Worm (Caenorhabditis elegans) whole organism, L3 larva: Measurements from ENCODE around the gene rcq-5.

Source experiments
- R02D3.7 ChIP-seq: fragments of 150-350 bp; optimal IDR thresholded peaks from 2 replicates; lab custom pipeline; 2014; ENCODE audit warnings: missing biosample characterization, missing genetic modification characterization
- ZK546.5 ChIP-seq: sonication (generic microtip); optimal IDR thresholded peaks from 2 replicates; lab custom pipeline; 2017; ENCODE audit warnings: missing biosample characterization, missing genetic modification characterization
- ama-1 ChIP-seq: fragments of 150-350 bp; optimal IDR thresholded peaks from 2 replicates; lab custom pipeline; 2018
- ceh-28 ChIP-seq: fragments of 150-350 bp; optimal IDR thresholded peaks from 2 replicates; lab custom pipeline; 2014; ENCODE audit warnings: missing biosample characterization, missing genetic modification reagents, missing genetic modification characterization
- ceh-82 ChIP-seq: fragments of 150-350 bp; optimal IDR thresholded peaks from 2 replicates; lab custom pipeline; 2014; ENCODE audit warnings: missing biosample characterization, missing genetic modification characterization
- daf-12 ChIP-seq: fragments of 150-350 bp; optimal IDR thresholded peaks from 2 replicates; lab custom pipeline; 2014; ENCODE audit warnings: missing biosample characterization, missing genetic modification reagents, missing genetic modification characterization
- egl-27 ChIP-seq: sonication (generic microtip); optimal IDR thresholded peaks from 4 replicates; lab custom pipeline; 2017; ENCODE audit warnings: missing biosample characterization, missing genetic modification reagents, missing genetic modification characterization
- egl-5 ChIP-seq: fragments of 150-350 bp; optimal IDR thresholded peaks from 2 replicates; lab custom pipeline; 2017; ENCODE audit warnings: missing biosample characterization, missing genetic modification reagents, missing genetic modification characterization, inconsistent platforms
- elt-1 ChIP-seq: fragments of 150-350 bp; optimal IDR thresholded peaks from 2 replicates; lab custom pipeline; 2014; ENCODE audit warnings: missing biosample characterization, missing genetic modification characterization
- elt-3 ChIP-seq, 3 experiments: fragments of 150-350 bp in 1 of 3; sonication (generic microtip) in 2 of 3; optimal IDR thresholded peaks; 2 replicates in 2 of 3; 4 replicates in 1 of 3; lab custom pipeline; 2014 to 2017; ENCODE audit warnings: missing biosample characterization in 3 of 3, missing genetic modification characterization in 3 of 3
- eor-1 ChIP-seq, 2 experiments: fragments of 150-350 bp; optimal IDR thresholded peaks; 2 replicates each; lab custom pipeline; 2014 to 2018; ENCODE audit warnings: missing biosample characterization in 2 of 2, missing genetic modification characterization in 2 of 2
- fkh-2 ChIP-seq: fragments of 150-350 bp; optimal IDR thresholded peaks from 2 replicates; lab custom pipeline; 2014; ENCODE audit warnings: missing biosample characterization, missing genetic modification reagents, missing genetic modification characterization
- fos-1 ChIP-seq: fragments of 150-350 bp; optimal IDR thresholded peaks from 2 replicates; lab custom pipeline; 2014; ENCODE audit warnings: missing biosample characterization, missing genetic modification characterization
- hmg-11 ChIP-seq: sonication (generic microtip); optimal IDR thresholded peaks from 2 replicates; lab custom pipeline; 2016; ENCODE audit warnings: missing genetic modification characterization, missing compliant biosample characterization
- jun-1 ChIP-seq: fragments of 150-350 bp; optimal IDR thresholded peaks from 2 replicates; lab custom pipeline; 2014; ENCODE audit warnings: missing biosample characterization, missing genetic modification reagents, missing genetic modification characterization
- lin-15B ChIP-seq: fragments of 150-350 bp; optimal IDR thresholded peaks from 2 replicates; lab custom pipeline; 2014; ENCODE audit warnings: missing biosample characterization, missing genetic modification characterization
- lin-39 ChIP-seq: fragments of 150-350 bp; optimal IDR thresholded peaks from 2 replicates; lab custom pipeline; 2018; ENCODE audit warnings: missing biosample characterization, missing genetic modification reagents, missing genetic modification characterization
- lsy-12 ChIP-seq: sonication (generic microtip); optimal IDR thresholded peaks from 2 replicates; lab custom pipeline; 2016; ENCODE audit warnings: mild to moderate bottlenecking, missing genetic modification characterization, missing compliant biosample characterization
- mdl-1 ChIP-seq: fragments of 150-350 bp; optimal IDR thresholded peaks from 2 replicates; lab custom pipeline; 2014; ENCODE audit warnings: missing biosample characterization, missing genetic modification characterization
- mml-1 ChIP-seq: fragments of 150-350 bp; sonication (generic microtip); optimal IDR thresholded peaks from 3 replicates; lab custom pipeline; 2014; ENCODE audit warnings: missing biosample characterization, missing genetic modification characterization
- nfya-1 ChIP-seq: sonication (generic microtip); optimal IDR thresholded peaks from 2 replicates; lab custom pipeline; 2017; ENCODE audit warnings: missing genetic modification characterization, mild to moderate bottlenecking, missing compliant biosample characterization, antibody characterized with exemption, moderate library complexity; ENCODE audit not compliant: insufficient read depth
- nhr-11 ChIP-seq: fragments of 150-350 bp; optimal IDR thresholded peaks from 2 replicates; lab custom pipeline; 2014; ENCODE audit warnings: missing biosample characterization, missing genetic modification characterization
- nhr-12 ChIP-seq: fragments of 150-350 bp; optimal IDR thresholded peaks from 2 replicates; lab custom pipeline; 2014; ENCODE audit warnings: missing biosample characterization, missing genetic modification characterization
- nhr-23 ChIP-seq: fragments of 150-350 bp; optimal IDR thresholded peaks from 2 replicates; lab custom pipeline; 2014; ENCODE audit warnings: missing biosample characterization, missing genetic modification reagents, missing genetic modification characterization
- nhr-28 ChIP-seq: fragments of 150-350 bp; optimal IDR thresholded peaks from 2 replicates; lab custom pipeline; 2014; ENCODE audit warnings: missing biosample characterization, missing genetic modification characterization
- nhr-67 ChIP-seq: fragments of 150-350 bp; optimal IDR thresholded peaks from 2 replicates; lab custom pipeline; 2014; ENCODE audit warnings: missing biosample characterization, missing genetic modification characterization
- nhr-76 ChIP-seq: fragments of 150-350 bp; sonication (generic microtip); optimal IDR thresholded peaks from 5 replicates; lab custom pipeline; 2014; ENCODE audit warnings: missing biosample characterization, missing genetic modification characterization
- nhr-77 ChIP-seq: fragments of 150-350 bp; optimal IDR thresholded peaks from 2 replicates; lab custom pipeline; 2014; ENCODE audit warnings: missing biosample characterization, missing genetic modification characterization
- pha-4 ChIP-seq: fragments of 150-350 bp; optimal IDR thresholded peaks from 2 replicates; lab custom pipeline; 2014; ENCODE audit warnings: missing biosample characterization, missing genetic modification reagents, missing genetic modification characterization
- pqm-1 ChIP-seq: fragments of 150-350 bp; optimal IDR thresholded peaks from 2 replicates; lab custom pipeline; 2017; ENCODE audit warnings: missing biosample characterization, missing genetic modification characterization, inconsistent platforms
- skn-1 ChIP-seq: fragments of 150-350 bp; optimal IDR thresholded peaks from 2 replicates; lab custom pipeline; 2014; ENCODE audit warnings: missing biosample characterization, missing genetic modification characterization
- unc-62 ChIP-seq: fragments of 150-350 bp; sonication (generic microtip); optimal IDR thresholded peaks from 4 replicates; lab custom pipeline; 2014; ENCODE audit warnings: missing biosample characterization, missing genetic modification reagents, missing genetic modification characterization
- zag-1 ChIP-seq: fragments of 150-350 bp; optimal IDR thresholded peaks from 2 replicates; lab custom pipeline; 2014; ENCODE audit warnings: missing biosample characterization, missing genetic modification characterization

The rcq-5 gene

DNA sequence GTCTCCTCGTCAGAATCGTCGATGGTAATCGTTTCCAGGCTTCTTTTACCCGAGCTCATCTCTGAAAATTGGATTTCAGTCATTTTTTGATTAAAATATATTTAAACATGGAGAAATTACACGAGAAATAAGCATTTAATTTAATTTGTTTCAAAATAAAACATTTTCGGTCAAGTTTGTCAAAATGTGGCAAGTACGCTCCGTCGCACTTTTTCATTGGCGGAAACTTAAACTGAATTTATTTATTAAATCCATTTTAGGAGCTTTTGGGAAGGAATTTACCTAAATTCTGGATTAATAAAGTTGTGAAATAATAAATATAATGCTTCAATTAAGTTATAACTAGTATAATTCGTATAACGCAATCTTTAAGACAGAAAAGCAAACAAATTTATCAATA lies at the start of gene rcq-5:
TSS of gene rcq-5 (minus strand) at position 83 of the 400 bp plus-strand sequence.
- TF ChIP-seq pha-4 (tag; lab: Kevin White, UChicago) (peak; percentile 65), nfya-1 (tag; lab: Kevin White, UChicago) (peak; percentile 36), mml-1 (no peak), lin-15B (tag; lab: Kevin White, UChicago) (peak; percentile 50)

ce11 chrIII:4107227-4107626 lies 49.5 kb upstream of the rcq-5 start:
- TF ChIP-seq nhr-76: no peak
- TF ChIP-seq eor-1 (tag; optimal IDR thresholded peaks at IDR 0.05; lab: Kevin White, UChicago): no peak
- no peak for TF ChIP-seq ceh-28 (tag; lab: Kevin White, UChicago)
- no peak for TF ChIP-seq mml-1
- TF ChIP-seq nhr-67 (tag; lab: Kevin White, UChicago): no peak
- TF ChIP-seq ceh-82: no peak
- TF ChIP-seq zag-1: no peak
- TF ChIP-seq elt-3 (tag; optimal IDR thresholded peaks at IDR 0.05; lab: Kevin White, UChicago): no peak
- TF ChIP-seq ZK546.5 (tag; lab: Kevin White, UChicago): no peak
- TF ChIP-seq skn-1 (tag; lab: Kevin White, UChicago): no peak
- no peak for TF ChIP-seq lin-39 (tag; lab: Kevin White, UChicago)
- TF ChIP-seq hmg-11: no peak
- TF ChIP-seq, all 47 proteins: peak for 0

- TF ChIP-seq nfya-1 (tag; lab: Kevin White, UChicago) (no peak), elt-1 (tag; lab: Kevin White, UChicago) (no peak), lsy-12 (tag; lab: Kevin White, UChicago) (no peak), nhr-11 (tag; lab: Kevin White, UChicago) (no peak), nhr-76 (no peak), mdl-1 (tag; lab: Kevin White, UChicago) (no peak), daf-12 (tag; lab: Kevin White, UChicago) (no peak), egl-5 (tag; lab: Kevin White, UChicago) (no peak)
Measured at ce11 chrIII:4106611-4107010, 48.8 kb upstream of the rcq-5 start.

DNA sequence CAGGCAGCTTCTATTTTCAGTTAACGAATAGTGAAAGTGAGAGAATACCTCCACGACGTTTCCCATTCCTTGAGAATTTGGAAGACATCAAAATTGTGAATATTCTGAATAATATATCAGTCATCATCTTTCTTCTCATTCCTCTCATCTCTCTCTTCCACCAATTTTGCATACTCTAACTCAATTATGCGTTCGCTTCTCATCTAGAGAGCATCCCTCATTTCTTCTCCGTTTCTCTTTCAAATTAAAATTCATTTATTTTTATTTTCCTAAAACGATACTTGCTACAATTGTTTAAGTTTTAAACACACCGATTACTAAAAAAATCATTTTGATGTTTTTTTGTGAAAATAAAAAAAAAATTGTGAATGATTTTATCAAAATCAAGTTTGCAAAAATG lies 45.4 kb upstream of the rcq-5 start:
- TF ChIP-seq nhr-23 (tag; lab: Kevin White, UChicago): no peak
- no peak for TF ChIP-seq jun-1 (tag; lab: Kevin White, UChicago)
- TF ChIP-seq daf-12 (tag; lab: Kevin White, UChicago): no peak
- TF ChIP-seq, all 47 proteins: peak for 0

DNA sequence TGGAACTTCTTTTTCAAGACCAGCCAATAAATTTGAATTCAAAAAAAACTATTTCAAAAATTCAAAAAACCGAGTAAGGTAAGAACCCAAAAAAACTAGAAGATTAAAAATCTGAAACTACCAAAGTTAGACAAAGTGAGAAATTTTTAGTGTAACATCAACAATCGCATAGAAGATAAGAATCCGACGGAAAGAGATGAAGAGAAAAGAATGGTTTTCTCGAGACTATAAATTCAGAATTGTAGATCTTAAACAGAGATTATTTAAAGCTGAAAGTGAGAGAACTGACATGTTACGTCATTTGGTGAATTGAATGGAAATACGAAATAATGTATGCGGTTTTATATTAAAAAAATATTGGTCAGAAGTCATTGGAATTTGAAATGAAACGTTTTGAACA lies 44.3 kb upstream of the rcq-5 start:
- TF ChIP-seq nhr-11 (tag; lab: Kevin White, UChicago): no peak
- TF ChIP-seq elt-1 (tag; lab: Kevin White, UChicago): peak; percentile 95
- TF ChIP-seq, all 47 proteins: peak for 1

DNA sequence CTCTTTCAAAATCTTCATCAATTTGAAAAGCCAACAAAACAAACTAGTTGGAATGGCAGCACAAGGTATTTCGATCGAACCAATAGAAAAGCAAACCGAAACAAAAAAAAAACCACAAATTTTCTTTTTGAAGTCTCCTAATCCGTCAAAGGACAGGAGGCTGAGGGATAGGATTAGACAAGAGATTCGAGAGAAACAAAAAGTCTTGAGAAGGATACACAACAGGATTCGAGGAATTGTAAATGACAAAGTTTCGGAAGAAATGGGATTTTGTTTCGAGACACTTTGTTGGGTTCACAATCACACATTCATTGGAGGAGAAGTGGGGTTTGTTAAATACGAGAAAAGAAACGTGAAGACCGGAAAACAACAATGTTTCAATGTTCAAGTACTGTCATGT lies 43.2 kb upstream of the rcq-5 start:
- TF ChIP-seq pqm-1 (tag; lab: Kevin White, UChicago) (no peak), fos-1 (tag; lab: Kevin White, UChicago) (no peak), nhr-11 (tag; lab: Kevin White, UChicago) (no peak), hmg-11 (no peak), fkh-2 (no peak), pha-4 (tag; lab: Kevin White, UChicago) (no peak), ama-1 (lab: Kevin White, UChicago) (no peak), egl-27 (tag; lab: Kevin White, UChicago) (no peak), nhr-77 (tag; lab: Kevin White, UChicago) (no peak), zag-1 (no peak), nhr-12 (tag; lab: Kevin White, UChicago) (no peak), nhr-76 (no peak), nhr-28 (tag; lab: Kevin White, UChicago) (no peak), jun-1 (tag; lab: Kevin White, UChicago) (no peak), unc-62 (GFP tag; lab: Kevin White, UChicago) (no peak), lin-15B (tag; lab: Kevin White, UChicago) (no peak), R02D3.7 (no peak)
